Worm (Caenorhabditis elegans) whole organism, L1 larva: ENCODE measurements around the gene dmsr-5.

ENCODE experiments used
- C04F5.9 ChIP-seq: sonication (generic microtip); optimal IDR thresholded peaks from 2 replicates; lab custom pipeline; 2016; ENCODE audit warnings: missing genetic modification characterization, missing compliant biosample characterization
- C34B4.2 ChIP-seq: sonication (generic microtip); optimal IDR thresholded peaks from 2 replicates; lab custom pipeline; 2017; ENCODE audit warnings: mild to moderate bottlenecking, missing genetic modification characterization, missing compliant biosample characterization
- F16B12.6 ChIP-seq: fragments of 150-350 bp; optimal IDR thresholded peaks from 2 replicates; lab custom pipeline; 2014; ENCODE audit warnings: missing biosample characterization, missing genetic modification characterization
- ama-1 ChIP-seq: fragments of 150-350 bp; optimal IDR thresholded peaks from 2 replicates; lab custom pipeline; 2014
- ceh-88 ChIP-seq: fragments of 200-800 bp; sonication (Bioruptor generic); IDR thresholded peaks from 2 replicates; pipeline ENCODE4 v1.3.6; 2022; ENCODE audit warnings: missing genetic modification characterization, missing compliant biosample characterization
- ceh-90 ChIP-seq: sonication (generic microtip); optimal IDR thresholded peaks from 2 replicates; lab custom pipeline; 2016; ENCODE audit warnings: missing genetic modification characterization, missing compliant biosample characterization
- efl-3 ChIP-seq: fragments of 200-800 bp; sonication (Bioruptor generic); optimal IDR thresholded peaks from 2 replicates; lab custom pipeline; 2018; ENCODE audit warnings: mild to moderate bottlenecking, missing genetic modification characterization, missing compliant biosample characterization
- elt-3 ChIP-seq, 6 experiments: fragments of 150-350 bp in 1 of 6; sonication (generic microtip); optimal IDR thresholded peaks; 2 replicates each; lab custom pipeline; 2017 to 2018; ENCODE audit warnings: missing biosample characterization in 6 of 6, missing genetic modification characterization in 6 of 6, inconsistent platforms in 1 of 6
- fos-1 ChIP-seq: fragments of 150-350 bp; optimal IDR thresholded peaks from 2 replicates; lab custom pipeline; 2014; ENCODE audit warnings: missing biosample characterization, missing genetic modification characterization
- grh-1 ChIP-seq: fragments of 200-800 bp; sonication (Bioruptor generic); IDR thresholded peaks from 2 replicates; pipeline ENCODE4 v1.3.6; 2022; ENCODE audit warnings: missing genetic modification reagents, missing genetic modification characterization, missing compliant biosample characterization
- hlh-17 ChIP-seq: fragments of 200-800 bp; sonication (Bioruptor generic); optimal IDR thresholded peaks from 2 replicates; lab custom pipeline; 2018; ENCODE audit warnings: missing genetic modification characterization, mild to moderate bottlenecking, missing compliant biosample characterization, moderate library complexity, borderline replicate concordance
- lin-13 ChIP-seq: fragments of 150-350 bp; optimal IDR thresholded peaks from 2 replicates; lab custom pipeline; 2014; ENCODE audit warnings: missing biosample characterization, missing genetic modification reagents, missing genetic modification characterization
- lin-14 ChIP-seq: fragments of 200-800 bp; sonication (Bioruptor generic); optimal IDR thresholded peaks from 2 replicates; lab custom pipeline; 2018; ENCODE audit warnings: mild to moderate bottlenecking, missing genetic modification characterization, moderate library complexity, missing compliant biosample characterization
- lin-35 ChIP-seq, 2 experiments: fragments of 150-350 bp; optimal IDR thresholded peaks; 2 replicates each; lab custom pipeline; 2014; ENCODE audit warnings: missing biosample characterization in 2 of 2, missing genetic modification characterization in 2 of 2, missing genetic modification reagents in 2 of 2
- mab-9 ChIP-seq: fragments of 200-800 bp; sonication (Bioruptor generic); IDR thresholded peaks from 2 replicates; pipeline ENCODE4 v1.3.6; 2022; ENCODE audit warnings: missing genetic modification reagents, missing genetic modification characterization, missing compliant biosample characterization
- mdl-1 ChIP-seq, 2 experiments: fragments of 150-350 bp; optimal IDR thresholded peaks; 2 replicates each; lab custom pipeline; 2014 to 2017; ENCODE audit warnings: missing biosample characterization in 2 of 2, missing genetic modification characterization in 2 of 2, inconsistent platforms in 1 of 2
- mef-2 ChIP-seq: fragments of 150-350 bp; optimal IDR thresholded peaks from 2 replicates; lab custom pipeline; 2014; ENCODE audit warnings: missing biosample characterization, missing genetic modification characterization
- nhr-12 ChIP-seq: sonication (generic microtip); optimal IDR thresholded peaks from 2 replicates; lab custom pipeline; 2017; ENCODE audit warnings: missing biosample characterization, missing genetic modification characterization
- nhr-19 ChIP-seq: fragments of 200-800 bp; sonication (Bioruptor generic); conservative IDR thresholded peaks from 2 replicates; pipeline ENCODE4 v1.3.6; 2022; ENCODE audit warnings: missing genetic modification characterization, missing compliant biosample characterization
- nhr-20 ChIP-seq: sonication (generic microtip); optimal IDR thresholded peaks from 2 replicates; lab custom pipeline; 2016; ENCODE audit warnings: mild to moderate bottlenecking, missing genetic modification characterization, missing compliant biosample characterization
- nhr-28 ChIP-seq: fragments of 150-350 bp; optimal IDR thresholded peaks from 2 replicates; lab custom pipeline; 2014; ENCODE audit warnings: missing biosample characterization, missing genetic modification characterization
- nhr-71 ChIP-seq: sonication (generic microtip); optimal IDR thresholded peaks from 2 replicates; lab custom pipeline; 2016; ENCODE audit warnings: mild to moderate bottlenecking, missing genetic modification characterization, moderate library complexity, missing compliant biosample characterization
- nhr-84 ChIP-seq: sonication (generic microtip); optimal IDR thresholded peaks from 2 replicates; lab custom pipeline; 2017; ENCODE audit warnings: missing biosample characterization, missing genetic modification characterization
- nhr-85 ChIP-seq: sonication (generic microtip); peaks from one replicate; lab custom pipeline; 2016; ENCODE audit warnings: missing genetic modification characterization, inconsistent platforms, missing compliant biosample characterization
- nhr-90 ChIP-seq: sonication (generic microtip); optimal IDR thresholded peaks from 2 replicates; lab custom pipeline; 2016; ENCODE audit warnings: mild to moderate bottlenecking, missing genetic modification characterization, missing compliant biosample characterization; ENCODE audit not compliant: poor library complexity
- pag-3 ChIP-seq: sonication (generic microtip); optimal IDR thresholded peaks from 2 replicates; lab custom pipeline; 2017; ENCODE audit warnings: missing genetic modification characterization, mild to moderate bottlenecking, missing compliant biosample characterization, antibody characterized with exemption, borderline replicate concordance; ENCODE audit not compliant: insufficient read depth
- skn-1 ChIP-seq: fragments of 150-350 bp; optimal IDR thresholded peaks from 2 replicates; lab custom pipeline; 2014; ENCODE audit warnings: missing biosample characterization, missing genetic modification characterization
- snpc-4 ChIP-seq: fragments of 150-350 bp; optimal IDR thresholded peaks from 2 replicates; lab custom pipeline; 2014; ENCODE audit warnings: missing biosample characterization, missing genetic modification characterization
- snu-23 ChIP-seq: sonication (generic microtip); optimal IDR thresholded peaks from 2 replicates; lab custom pipeline; 2016; ENCODE audit warnings: missing genetic modification characterization, missing compliant biosample characterization
- sup-37 ChIP-seq: fragments of 200-800 bp; sonication (Bioruptor generic); optimal IDR thresholded peaks from 2 replicates; lab custom pipeline; 2018; ENCODE audit warnings: mild to moderate bottlenecking, missing genetic modification characterization, missing compliant biosample characterization
- swsn-7 ChIP-seq: sonication (generic microtip); optimal IDR thresholded peaks from 2 replicates; lab custom pipeline; 2016; ENCODE audit warnings: missing genetic modification characterization, missing compliant biosample characterization
- tlp-1 ChIP-seq: fragments of 150-350 bp; optimal IDR thresholded peaks from 2 replicates; lab custom pipeline; 2014; ENCODE audit warnings: missing biosample characterization, missing genetic modification characterization
- unc-130 ChIP-seq: fragments of 150-350 bp; optimal IDR thresholded peaks from 2 replicates; lab custom pipeline; 2017; ENCODE audit warnings: missing biosample characterization, missing genetic modification characterization, inconsistent platforms
- unc-30 ChIP-seq: sonication (generic microtip); optimal IDR thresholded peaks from 2 replicates; lab custom pipeline; 2017; ENCODE audit warnings: missing biosample characterization, missing genetic modification characterization
- unc-62 ChIP-seq: fragments of 150-350 bp; optimal IDR thresholded peaks from 2 replicates; lab custom pipeline; 2014; ENCODE audit warnings: missing biosample characterization, missing genetic modification reagents, missing genetic modification characterization
- unc-86 ChIP-seq: sonication (generic microtip); optimal IDR thresholded peaks from 2 replicates; lab custom pipeline; 2016; ENCODE audit warnings: missing genetic modification characterization, missing compliant biosample characterization
- unc-98 ChIP-seq: fragments of 200-800 bp; sonication (Bioruptor generic); IDR thresholded peaks from 2 replicates; pipeline ENCODE4 v1.3.6; 2022; ENCODE audit warnings: missing genetic modification characterization, missing compliant biosample characterization
- vab-15 ChIP-seq: sonication (generic microtip); optimal IDR thresholded peaks from 2 replicates; lab custom pipeline; 2017; ENCODE audit warnings: missing genotype, mild to moderate bottlenecking, missing genetic modification characterization, missing compliant biosample characterization
- zag-1 ChIP-seq: fragments of 150-350 bp; optimal IDR thresholded peaks from 2 replicates; lab custom pipeline; 2014; ENCODE audit warnings: missing biosample characterization, missing genetic modification characterization
- ztf-11 ChIP-seq, 2 experiments: sonication (generic microtip); optimal IDR thresholded peaks; 2 replicates each; lab custom pipeline; 2016 to 2017; ENCODE audit warnings: missing genetic modification characterization in 2 of 2, missing biosample characterization in 1 of 2, missing compliant biosample characterization in 1 of 2
- ztf-4 ChIP-seq: fragments of 150-350 bp; optimal IDR thresholded peaks from 2 replicates; lab custom pipeline; 2014; ENCODE audit warnings: missing biosample characterization, missing genetic modification characterization

Gene dmsr-5

ce11 chrIII:10989491-10990032 is 5.5 kb downstream of the dmsr-5 start (continued):
- peak; percentile 79 for TF ChIP-seq zag-1
- TF ChIP-seq mab-9: peak; percentile 96
- TF ChIP-seq ceh-90 (tag; lab: Kevin White, UChicago): peak; percentile 68
- TF ChIP-seq nhr-71 (tag; lab: Kevin White, UChicago): peak; percentile 98
- peak; percentile 76 for TF ChIP-seq ama-1 (lab: Kevin White, UChicago)
- peak; percentile 100 for TF ChIP-seq snpc-4 (tag; lab: Kevin White, UChicago)
- peak; percentile 99 for TF ChIP-seq lin-14 (GFP tag; lab: Kevin White, UChicago)
- TF ChIP-seq vab-15 (tag; lab: Kevin White, UChicago): peak; percentile 86
- peak; percentile 88 for TF ChIP-seq unc-98 (GFP tag; lab: Robert Waterston, UW)
- TF ChIP-seq sup-37 (GFP tag; lab: Kevin White, UChicago): peak; percentile 96
- TF ChIP-seq elt-3 (tag; optimal IDR thresholded peaks at IDR 0.05; lab: Kevin White, UChicago): peak in 5 of 6 experiments; percentile 15 to 95 (median 80)
- peak; percentile 92 for TF ChIP-seq efl-3
- TF ChIP-seq tlp-1 (tag; lab: Kevin White, UChicago): no peak
- TF ChIP-seq nhr-12: peak; percentile 62

- no peak for TF ChIP-seq zag-1
- no peak for TF ChIP-seq nhr-20 (tag; lab: Kevin White, UChicago)
- no peak for TF ChIP-seq mef-2 (tag; lab: Kevin White, UChicago)
- no peak for TF ChIP-seq ztf-11 (tag; optimal IDR thresholded peaks at IDR 0.05; lab: Kevin White, UChicago)
- TF ChIP-seq unc-130 (tag; lab: Kevin White, UChicago): no peak
- TF ChIP-seq tlp-1 (tag; lab: Kevin White, UChicago): no peak
- TF ChIP-seq pag-3: no peak
- no peak for TF ChIP-seq skn-1 (tag; lab: Kevin White, UChicago)
- TF ChIP-seq grh-1 (GFP tag; lab: Robert Waterston, UW): no peak
- no peak for TF ChIP-seq fos-1
- TF ChIP-seq ceh-88: no peak
- no peak for TF ChIP-seq C34B4.2 (tag; lab: Kevin White, UChicago)
- no peak for TF ChIP-seq swsn-7
- TF ChIP-seq mab-9: no peak
- TF ChIP-seq unc-30 (tag; lab: Kevin White, UChicago): no peak
- peak; percentile 63 for TF ChIP-seq nhr-85 (tag; lab: Kevin White, UChicago)
- TF ChIP-seq nhr-28 (tag; lab: Kevin White, UChicago): no peak
- no peak for TF ChIP-seq unc-62 (GFP tag; lab: Kevin White, UChicago)
- no peak for TF ChIP-seq hlh-17 (GFP tag; lab: Kevin White, UChicago)
- no peak for TF ChIP-seq mdl-1 (tag; optimal IDR thresholded peaks at IDR 0.05; lab: Kevin White, UChicago)
- no peak for TF ChIP-seq nhr-84 (tag; lab: Kevin White, UChicago)
- TF ChIP-seq unc-98 (GFP tag; lab: Robert Waterston, UW): no peak
- no peak for TF ChIP-seq nhr-71 (tag; lab: Kevin White, UChicago)
- TF ChIP-seq lin-14 (GFP tag; lab: Kevin White, UChicago): peak; percentile 51
- no peak for TF ChIP-seq unc-86
- no peak for TF ChIP-seq ceh-90 (tag; lab: Kevin White, UChicago)
- TF ChIP-seq nhr-19 (GFP tag; lab: Robert Waterston, UW): 0 out of 2 replicates have a peak, but pooled peaks have one; percentile 5
- TF ChIP-seq lin-35 (GFP tag; optimal IDR thresholded peaks at IDR 0.05; lab: Kevin White, UChicago): no peak
- TF ChIP-seq lin-13 (GFP tag; lab: Kevin White, UChicago): no peak
- no peak for TF ChIP-seq C04F5.9 (tag; lab: Kevin White, UChicago)
- no peak for TF ChIP-seq nhr-90 (tag; lab: Kevin White, UChicago)
- TF ChIP-seq ztf-4 (tag; lab: Kevin White, UChicago): no peak
- no peak for TF ChIP-seq elt-3 (tag; optimal IDR thresholded peaks at IDR 0.05; lab: Kevin White, UChicago)
- no peak for TF ChIP-seq F16B12.6 (tag; lab: Kevin White, UChicago)
- peak; percentile 26 for TF ChIP-seq snu-23
These were observed 7.4 kb downstream of the dmsr-5 start, which contains the start of gene col-94 for ce11 chrIII:10987561-10988184. Gene col-94 (minus strand): TSS chrIII:10987873.
